Worm (Caenorhabditis elegans) whole organism, young adult: Measurements from ENCODE around the gene ZK185.3.

ENCODE experiments used
- B0336.3 ChIP-seq: fragments of 200-800 bp; sonication (Bioruptor generic); IDR thresholded peaks from 2 replicates; pipeline ENCODE4 v1.3.6; 2022; ENCODE audit warnings: missing genetic modification characterization, missing compliant biosample characterization
- C06A6.2 ChIP-seq: fragments of 200-800 bp; sonication (Bioruptor generic); conservative IDR thresholded peaks from 2 replicates; pipeline ENCODE4 v1.3.6; 2022; ENCODE audit warnings: missing genetic modification characterization, missing compliant biosample characterization
- C17E4.6 ChIP-seq: fragments of 200-800 bp; sonication (Bioruptor generic); IDR thresholded peaks from 2 replicates; pipeline ENCODE4 v1.3.6; 2022; ENCODE audit warnings: missing genetic modification reagents, missing genetic modification characterization, missing compliant biosample characterization
- D2030.7 ChIP-seq: fragments of 200-800 bp; sonication (Bioruptor generic); IDR thresholded peaks from 2 replicates; pipeline ENCODE4 v1.3.6; 2022; ENCODE audit warnings: missing genetic modification reagents, missing genetic modification characterization, missing compliant biosample characterization
- F23B12.7 ChIP-seq: sonication (generic microtip); optimal IDR thresholded peaks from 2 replicates; lab custom pipeline; 2017; ENCODE audit warnings: missing genetic modification characterization, mild to moderate bottlenecking, missing compliant biosample characterization, antibody characterized with exemption, moderate library complexity; ENCODE audit not compliant: insufficient read depth
- F37B4.10 ChIP-seq: fragments of 200-800 bp; sonication (Bioruptor generic); IDR thresholded peaks from 2 replicates; pipeline ENCODE4 v1.3.6; 2022; ENCODE audit warnings: missing genetic modification characterization, missing compliant biosample characterization
- F39B2.1 ChIP-seq: fragments of 200-800 bp; sonication (Bioruptor generic); IDR thresholded peaks from 2 replicates; pipeline ENCODE4 v1.3.6; 2022; ENCODE audit warnings: missing genetic modification reagents, missing genetic modification characterization, missing compliant biosample characterization
- F57C9.4 ChIP-seq: sonication (generic microtip); optimal IDR thresholded peaks from 2 replicates; lab custom pipeline; 2017; ENCODE audit warnings: mild to moderate bottlenecking, missing genetic modification characterization, missing compliant biosample characterization
- K11D2.4 ChIP-seq: fragments of 200-800 bp; sonication (Bioruptor generic); IDR thresholded peaks from 2 replicates; pipeline ENCODE4 v1.3.6; 2022; ENCODE audit warnings: missing genetic modification reagents, missing genetic modification characterization, missing compliant biosample characterization
- T07F8.4 ChIP-seq: sonication (generic microtip); optimal IDR thresholded peaks from 2 replicates; lab custom pipeline; 2016; ENCODE audit warnings: mild to moderate bottlenecking, missing genetic modification characterization, moderate library complexity, missing compliant biosample characterization
- Y53G8AR.9 ChIP-seq: fragments of 200-800 bp; sonication (Bioruptor generic); conservative IDR thresholded peaks from 2 replicates; pipeline ENCODE4 v1.3.6; 2022; ENCODE audit warnings: missing genetic modification reagents, missing genetic modification characterization, missing compliant biosample characterization
- ZK185.1 ChIP-seq: sonication (generic microtip); optimal IDR thresholded peaks from 2 replicates; lab custom pipeline; 2016; ENCODE audit warnings: mild to moderate bottlenecking, missing genetic modification characterization, missing compliant biosample characterization; ENCODE audit not compliant: poor library complexity, severe bottlenecking
- ama-1 ChIP-seq, 3 experiments: fragments of 150-350 bp in 1 of 3; sonication (generic microtip) in 2 of 3; optimal IDR thresholded peaks; 2 replicates each; lab custom pipeline; 2014 to 2018; ENCODE audit warnings: missing biosample characterization in 2 of 3, missing genetic modification characterization in 2 of 3, missing genetic modification reagents in 2 of 3
- aptf-3 ChIP-seq: fragments of 200-800 bp; sonication (Bioruptor generic); IDR thresholded peaks from 2 replicates; pipeline ENCODE4 v1.3.6; 2022; ENCODE audit warnings: missing genetic modification characterization, missing compliant biosample characterization
- atf-7 ChIP-seq: sonication (generic microtip); optimal IDR thresholded peaks from 2 replicates; lab custom pipeline; 2017; ENCODE audit warnings: mild to moderate bottlenecking, missing genetic modification characterization, missing compliant biosample characterization
- athp-1 ChIP-seq: sonication (generic microtip); optimal IDR thresholded peaks from 2 replicates; lab custom pipeline; 2017; ENCODE audit warnings: mild to moderate bottlenecking, missing genetic modification characterization, missing compliant biosample characterization
- attf-3 ChIP-seq: fragments of 200-800 bp; sonication (Bioruptor generic); conservative IDR thresholded peaks from 2 replicates; pipeline ENCODE4 v1.3.6; 2022; ENCODE audit warnings: missing genetic modification reagents, missing genetic modification characterization, missing compliant biosample characterization
- attf-5 ChIP-seq: fragments of 200-800 bp; sonication (Bioruptor generic); optimal IDR thresholded peaks from 2 replicates; lab custom pipeline; 2018; ENCODE audit warnings: mild to moderate bottlenecking, missing genetic modification characterization, missing compliant biosample characterization
- attf-6 ChIP-seq: fragments of 200-800 bp; sonication (Bioruptor generic); IDR thresholded peaks from 2 replicates; pipeline ENCODE4 v1.3.6; 2022; ENCODE audit warnings: missing genetic modification reagents, missing genetic modification characterization, missing compliant biosample characterization
- ceh-40 ChIP-seq: fragments of 200-800 bp; sonication (Bioruptor generic); IDR thresholded peaks from 2 replicates; pipeline ENCODE4 v1.3.6; 2022; ENCODE audit warnings: missing genetic modification characterization, missing compliant biosample characterization
- ceh-58 ChIP-seq: fragments of 200-800 bp; sonication (Bioruptor generic); IDR thresholded peaks from 2 replicates; pipeline ENCODE4 v1.3.6; 2022; ENCODE audit warnings: missing genetic modification characterization, missing compliant biosample characterization
- ceh-91 ChIP-seq: fragments of 200-800 bp; sonication (Bioruptor generic); IDR thresholded peaks from 2 replicates; pipeline ENCODE4 v1.3.6; 2022; ENCODE audit warnings: missing genetic modification reagents, missing genetic modification characterization, missing compliant biosample characterization
- chd-7 ChIP-seq: sonication (generic microtip); optimal IDR thresholded peaks from 2 replicates; lab custom pipeline; 2016; ENCODE audit warnings: mild to moderate bottlenecking, missing genetic modification characterization, moderate library complexity, missing compliant biosample characterization
- die-1 ChIP-seq: sonication (generic microtip); optimal IDR thresholded peaks from 2 replicates; lab custom pipeline; 2016; ENCODE audit warnings: missing genotype, mild to moderate bottlenecking, missing genetic modification characterization, missing compliant biosample characterization
- dpff-1 ChIP-seq: sonication (generic microtip); optimal IDR thresholded peaks from 2 replicates; lab custom pipeline; 2017; ENCODE audit warnings: mild to moderate bottlenecking, missing genetic modification characterization, missing compliant biosample characterization
- ets-4 ChIP-seq: fragments of 200-800 bp; sonication (Bioruptor generic); optimal IDR thresholded peaks from 2 replicates; lab custom pipeline; 2018; ENCODE audit warnings: mild to moderate bottlenecking, missing genetic modification characterization, missing compliant biosample characterization
- gei-17 ChIP-seq: fragments of 200-800 bp; sonication (Bioruptor generic); optimal IDR thresholded peaks from 2 replicates; lab custom pipeline; 2018; ENCODE audit warnings: mild to moderate bottlenecking, missing genetic modification characterization, missing compliant biosample characterization
- hmg-1.2 ChIP-seq: fragments of 200-800 bp; sonication (Bioruptor generic); IDR thresholded peaks from 2 replicates; pipeline ENCODE4 v1.3.6; 2022; ENCODE audit warnings: missing genetic modification reagents, missing genetic modification characterization, missing compliant biosample characterization
- hsf-1 ChIP-seq: fragments of 200-800 bp; sonication (Bioruptor generic); IDR thresholded peaks from 2 replicates; pipeline ENCODE4 v1.3.6; 2022; ENCODE audit warnings: missing genetic modification reagents, missing genetic modification characterization, missing compliant biosample characterization
- lin-35 ChIP-seq, 3 experiments: fragments of 150-350 bp in 2 of 3; sonication (generic microtip) in 1 of 3; optimal IDR thresholded peaks; 2 replicates each; lab custom pipeline; 2014 to 2018; ENCODE audit warnings: missing biosample characterization in 3 of 3, missing genetic modification characterization in 3 of 3, missing genetic modification reagents in 3 of 3
- lin-54 ChIP-seq: fragments of 200-800 bp; sonication (Bioruptor generic); optimal IDR thresholded peaks from 2 replicates; lab custom pipeline; 2018; ENCODE audit warnings: mild to moderate bottlenecking, missing genetic modification characterization, missing compliant biosample characterization
- lir-1 ChIP-seq: fragments of 200-800 bp; sonication (Bioruptor generic); conservative IDR thresholded peaks from 2 replicates; pipeline ENCODE4 v1.3.6; 2022; ENCODE audit warnings: missing genetic modification reagents, missing genetic modification characterization, missing compliant biosample characterization
- lsl-1 ChIP-seq: fragments of 200-800 bp; sonication (Bioruptor generic); optimal IDR thresholded peaks from 2 replicates; lab custom pipeline; 2018; ENCODE audit warnings: mild to moderate bottlenecking, missing genetic modification characterization, moderate library complexity, missing compliant biosample characterization
- madf-10 ChIP-seq: sonication (generic microtip); optimal IDR thresholded peaks from 2 replicates; lab custom pipeline; 2016; ENCODE audit warnings: mild to moderate bottlenecking, missing genetic modification characterization, missing compliant biosample characterization
- madf-3 ChIP-seq: fragments of 200-800 bp; sonication (Bioruptor generic); IDR thresholded peaks from 2 replicates; pipeline ENCODE4 v1.3.6; 2022; ENCODE audit warnings: missing genetic modification reagents, missing genetic modification characterization, missing compliant biosample characterization
- madf-6 ChIP-seq: fragments of 200-800 bp; sonication (Bioruptor generic); IDR thresholded peaks from 2 replicates; pipeline ENCODE4 v1.3.6; 2022; ENCODE audit warnings: missing genetic modification reagents, missing genetic modification characterization, missing compliant biosample characterization
- nhr-179 ChIP-seq: sonication (generic microtip); optimal IDR thresholded peaks from 2 replicates; lab custom pipeline; 2016; ENCODE audit warnings: mild to moderate bottlenecking, missing genetic modification characterization, missing compliant biosample characterization
- nhr-80 ChIP-seq: sonication (generic microtip); optimal IDR thresholded peaks from 2 replicates; lab custom pipeline; 2016; ENCODE audit warnings: missing genetic modification characterization, missing compliant biosample characterization
- pbrm-1 ChIP-seq: fragments of 200-800 bp; sonication (Bioruptor generic); IDR thresholded peaks from 2 replicates; pipeline ENCODE4 v1.3.6; 2022; ENCODE audit warnings: missing genetic modification reagents, missing genetic modification characterization, missing compliant biosample characterization
- pha-4 ChIP-seq: fragments of 150-350 bp; sonication (generic microtip); optimal IDR thresholded peaks from 2 replicates; lab custom pipeline; 2014; ENCODE audit warnings: missing biosample characterization, missing genetic modification reagents, missing genetic modification characterization
- snpc-4 ChIP-seq, 5 experiments: fragments of 150-350 bp in 1 of 5; sonication (generic microtip) in 4 of 5; optimal IDR thresholded peaks; 2 replicates each; lab custom pipeline; 2014 to 2018; ENCODE audit warnings: missing genetic modification characterization in 5 of 5, missing biosample characterization in 3 of 5, antibody characterized with exemption in 2 of 5, mild to moderate bottlenecking in 2 of 5, missing compliant biosample characterization in 2 of 5, missing genotype in 2 of 5, moderate library complexity in 2 of 5, missing genetic modification reagents in 1 of 5
- somi-1 ChIP-seq: fragments of 200-800 bp; sonication (Bioruptor generic); optimal IDR thresholded peaks from 2 replicates; lab custom pipeline; 2018; ENCODE audit warnings: mild to moderate bottlenecking, missing genetic modification characterization, missing compliant biosample characterization
- tbx-9 ChIP-seq: sonication (generic microtip); optimal IDR thresholded peaks from 2 replicates; lab custom pipeline; 2016; ENCODE audit warnings: borderline replicate concordance, missing genetic modification characterization, inconsistent platforms, missing compliant biosample characterization
- unc-62 ChIP-seq: fragments of 150-350 bp; optimal IDR thresholded peaks from 2 replicates; lab custom pipeline; 2014; ENCODE audit warnings: missing biosample characterization, missing genetic modification reagents, missing genetic modification characterization
- xnd-1 ChIP-seq: sonication (generic microtip); optimal IDR thresholded peaks from 2 replicates; lab custom pipeline; 2016; ENCODE audit warnings: missing genotype, missing genetic modification reagents, missing genetic modification characterization, missing compliant biosample characterization
- ztf-25 ChIP-seq: fragments of 200-800 bp; sonication (Bioruptor generic); IDR thresholded peaks from 2 replicates; pipeline ENCODE4 v1.3.6; 2022; ENCODE audit warnings: missing genetic modification reagents, missing genetic modification characterization, missing compliant biosample characterization
- ztf-28 ChIP-seq: fragments of 200-800 bp; sonication (Bioruptor generic); IDR thresholded peaks from 2 replicates; pipeline ENCODE4 v1.3.6; 2022; ENCODE audit warnings: missing genetic modification reagents, missing genetic modification characterization, missing compliant biosample characterization

ZK185.3 gene

ce11 chrIV:4511259-4511890 lies 18.9 kb downstream of the ZK185.3 start, which contains the start of the genes rfth-1 and ZK180.8 (continued):
- TF ChIP-seq madf-3 (GFP tag; lab: Robert Waterston, UW) (no peak), attf-3 (0 out of 2 replicates have a peak, but pooled peaks have one; percentile 10), K11D2.4 (no peak), ZK185.1 (no peak), nhr-80 (tag; lab: Kevin White, UChicago) (peak; percentile 36), xnd-1 (no peak), unc-62 (no peak), ama-1 (optimal IDR thresholded peaks at IDR 0.05; lab: Kevin White, UChicago) (no peak), ama-1 (GFP tag; optimal IDR thresholded peaks at IDR 0.05; lab: Kevin White, UChicago) (peak in 1 of 2 experiments; percentile 58), ceh-91 (GFP tag; lab: Robert Waterston, UW) (no peak), pha-4 (tag; lab: Kevin White, UChicago) (no peak), F57C9.4 (tag; lab: Kevin White, UChicago) (no peak), D2030.7 (GFP tag; lab: Robert Waterston, UW) (no peak), lsl-1 (no peak), tbx-9 (tag; lab: Kevin White, UChicago) (no peak), athp-1 (tag; lab: Kevin White, UChicago) (no peak), snpc-4 (GFP tag; optimal IDR thresholded peaks at IDR 0.05; lab: Kevin White, UChicago) (no peak), snpc-4 (tag; optimal IDR thresholded peaks at IDR 0.05; lab: Kevin White, UChicago) (no peak), C17E4.6 (GFP tag; lab: Robert Waterston, UW) (no peak), hmg-1.2 (peak; percentile 39), dpff-1 (no peak), lir-1 (GFP tag; lab: Robert Waterston, UW) (no peak), ceh-40 (no peak), ets-4 (GFP tag; lab: Kevin White, UChicago) (no peak), ztf-28 (GFP tag; lab: Robert Waterston, UW) (no peak), B0336.3 (GFP tag; lab: Robert Waterston, UW) (peak; percentile 50; the same call in 1 of the 2 replicates), nhr-179 (tag; lab: Kevin White, UChicago) (no peak), aptf-3 (GFP tag; lab: Robert Waterston, UW) (no peak), madf-10 (tag; lab: Kevin White, UChicago) (no peak), attf-5 (GFP tag; lab: Kevin White, UChicago) (no peak), somi-1 (GFP tag; lab: Kevin White, UChicago) (peak; percentile 13), Y53G8AR.9 (GFP tag; lab: Robert Waterston, UW) (peak; percentile 62; the same call in 1 of the 2 replicates), ceh-58 (GFP tag; lab: Robert Waterston, UW) (no peak), ztf-25 (GFP tag; lab: Robert Waterston, UW) (no peak), gei-17 (GFP tag; lab: Kevin White, UChicago) (peak; percentile 10), C06A6.2 (no peak), atf-7 (tag; lab: Kevin White, UChicago) (no peak), attf-6 (no peak), chd-7 (tag; lab: Kevin White, UChicago) (peak; percentile 28), lin-35 (GFP tag; optimal IDR thresholded peaks at IDR 0.05; lab: Kevin White, UChicago) (peak in 1 of 3 experiments; percentile 17), madf-6 (GFP tag; lab: Robert Waterston, UW) (peak; percentile 48), T07F8.4 (no peak), F23B12.7 (no peak), lin-54 (GFP tag; lab: Kevin White, UChicago) (no peak), pbrm-1 (GFP tag; lab: Robert Waterston, UW) (0 out of 2 replicates have a peak, but pooled peaks have one; percentile 29), F39B2.1 (GFP tag; lab: Robert Waterston, UW) (0 out of 2 replicates have a peak, but pooled peaks have one; percentile 57), die-1 (tag; lab: Kevin White, UChicago) (no peak), F37B4.10 (no peak), hsf-1 (GFP tag; lab: Robert Waterston, UW) (0 out of 2 replicates have a peak, but pooled peaks have one; percentile 31)
